Worm (Caenorhabditis elegans) whole organism, young adult: ENCODE data around the gene str-20.
A peak's percentile ranks its signal among the peaks of the same experiment; 100 is the strongest.

Experiments used
- C06A6.2 ChIP-seq: fragments of 200-800 bp; sonication (Bioruptor generic); conservative IDR thresholded peaks from 2 replicates; pipeline ENCODE4 v1.3.6; 2022; ENCODE audit warnings: missing genetic modification characterization, missing compliant biosample characterization
- F33H1.4 ChIP-seq: fragments of 200-800 bp; sonication (Bioruptor generic); IDR thresholded peaks from 2 replicates; pipeline ENCODE4 v1.3.6; 2022; ENCODE audit warnings: missing genetic modification reagents, missing genetic modification characterization, missing compliant biosample characterization
- F49E8.2 ChIP-seq: sonication (generic microtip); optimal IDR thresholded peaks from 3 replicates; lab custom pipeline; 2017; ENCODE audit warnings: missing genetic modification characterization, mild to moderate bottlenecking, missing compliant biosample characterization, antibody characterized with exemption, moderate library complexity; ENCODE audit not compliant: insufficient read depth
- K11D2.4 ChIP-seq: fragments of 200-800 bp; sonication (Bioruptor generic); IDR thresholded peaks from 2 replicates; pipeline ENCODE4 v1.3.6; 2022; ENCODE audit warnings: missing genetic modification reagents, missing genetic modification characterization, missing compliant biosample characterization
- T26A5.8 ChIP-seq: sonication (generic microtip); optimal IDR thresholded peaks from 2 replicates; lab custom pipeline; 2016; ENCODE audit warnings: missing genetic modification characterization, missing compliant biosample characterization
- Y53F4B.3 ChIP-seq: fragments of 200-800 bp; sonication (Bioruptor generic); IDR thresholded peaks from 2 replicates; pipeline ENCODE4 v1.3.6; 2022; ENCODE audit warnings: missing genetic modification reagents, missing genetic modification characterization, missing compliant biosample characterization
- Y53G8AR.9 ChIP-seq: fragments of 200-800 bp; sonication (Bioruptor generic); conservative IDR thresholded peaks from 2 replicates; pipeline ENCODE4 v1.3.6; 2022; ENCODE audit warnings: missing genetic modification reagents, missing genetic modification characterization, missing compliant biosample characterization
- Y67H2A.10 ChIP-seq: fragments of 200-800 bp; sonication (Bioruptor generic); conservative IDR thresholded peaks from 2 replicates; pipeline ENCODE4 v1.3.6; 2022; ENCODE audit warnings: missing genetic modification reagents, missing genetic modification characterization, missing compliant biosample characterization
- Y95B8A.8 ChIP-seq: fragments of 200-800 bp; sonication (Bioruptor generic); IDR thresholded peaks from 2 replicates; pipeline ENCODE4 v1.3.6; 2022; ENCODE audit warnings: missing genetic modification reagents, missing genetic modification characterization, missing compliant biosample characterization
- aptf-3 ChIP-seq: fragments of 200-800 bp; sonication (Bioruptor generic); IDR thresholded peaks from 2 replicates; pipeline ENCODE4 v1.3.6; 2022; ENCODE audit warnings: missing genetic modification characterization, missing compliant biosample characterization
- attf-3 ChIP-seq: fragments of 200-800 bp; sonication (Bioruptor generic); conservative IDR thresholded peaks from 2 replicates; pipeline ENCODE4 v1.3.6; 2022; ENCODE audit warnings: missing genetic modification reagents, missing genetic modification characterization, missing compliant biosample characterization
- attf-5 ChIP-seq: fragments of 200-800 bp; sonication (Bioruptor generic); optimal IDR thresholded peaks from 2 replicates; lab custom pipeline; 2018; ENCODE audit warnings: mild to moderate bottlenecking, missing genetic modification characterization, missing compliant biosample characterization
- attf-6 ChIP-seq: fragments of 200-800 bp; sonication (Bioruptor generic); IDR thresholded peaks from 2 replicates; pipeline ENCODE4 v1.3.6; 2022; ENCODE audit warnings: missing genetic modification reagents, missing genetic modification characterization, missing compliant biosample characterization
- bed-1 ChIP-seq: fragments of 200-800 bp; sonication (Bioruptor generic); IDR thresholded peaks from 2 replicates; pipeline ENCODE4 v1.3.6; 2022; ENCODE audit warnings: missing genetic modification reagents, missing genetic modification characterization, missing compliant biosample characterization
- cebp-1 ChIP-seq, 2 experiments: fragments of 200-800 bp in 1 of 2; sonication (Bioruptor generic) in 1 of 2; sonication (generic microtip) in 1 of 2; IDR thresholded peaks in 1 of 2; optimal IDR thresholded peaks in 1 of 2; 2 replicates each; pipeline versions ENCODE4 v1.3.6 to Lab custom; 2017 to 2022; ENCODE audit warnings: missing compliant biosample characterization in 2 of 2, missing genetic modification characterization in 2 of 2, mild to moderate bottlenecking in 1 of 2, missing genetic modification reagents in 1 of 2, moderate library complexity in 1 of 2
- ceh-58 ChIP-seq: fragments of 200-800 bp; sonication (Bioruptor generic); IDR thresholded peaks from 2 replicates; pipeline ENCODE4 v1.3.6; 2022; ENCODE audit warnings: missing genetic modification characterization, missing compliant biosample characterization
- ceh-79 ChIP-seq: sonication (generic microtip); optimal IDR thresholded peaks from 2 replicates; lab custom pipeline; 2017; ENCODE audit warnings: mild to moderate bottlenecking, missing genetic modification characterization, missing compliant biosample characterization
- dox-1 ChIP-seq: fragments of 200-800 bp; sonication (Bioruptor generic); IDR thresholded peaks from 2 replicates; pipeline ENCODE4 v1.3.6; 2022; ENCODE audit warnings: missing genetic modification reagents, missing genetic modification characterization, missing compliant biosample characterization
- hrde-1 ChIP-seq: sonication (generic microtip); optimal IDR thresholded peaks from 2 replicates; lab custom pipeline; 2016; ENCODE audit warnings: missing genetic modification characterization, mild to moderate bottlenecking, missing compliant biosample characterization, moderate library complexity, missing genotype, missing genetic modification reagents, borderline replicate concordance
- hsf-1 ChIP-seq: fragments of 200-800 bp; sonication (Bioruptor generic); IDR thresholded peaks from 2 replicates; pipeline ENCODE4 v1.3.6; 2022; ENCODE audit warnings: missing genetic modification reagents, missing genetic modification characterization, missing compliant biosample characterization
- let-526 ChIP-seq: fragments of 200-800 bp; sonication (Bioruptor generic); IDR thresholded peaks from 2 replicates; pipeline ENCODE4 v1.3.6; 2022; ENCODE audit warnings: missing genetic modification reagents, missing genetic modification characterization, missing compliant biosample characterization
- lin-26 ChIP-seq: fragments of 200-800 bp; sonication (Bioruptor generic); IDR thresholded peaks from 2 replicates; pipeline ENCODE4 v1.3.6; 2022; ENCODE audit warnings: missing genetic modification reagents, missing genetic modification characterization, missing compliant biosample characterization
- lin-40 ChIP-seq: sonication (generic microtip); optimal IDR thresholded peaks from 2 replicates; lab custom pipeline; 2016; ENCODE audit warnings: missing genetic modification characterization, mild to moderate bottlenecking, missing compliant biosample characterization, missing genotype, missing genetic modification reagents
- madf-10 ChIP-seq: sonication (generic microtip); optimal IDR thresholded peaks from 2 replicates; lab custom pipeline; 2016; ENCODE audit warnings: mild to moderate bottlenecking, missing genetic modification characterization, missing compliant biosample characterization
- mxl-1 ChIP-seq: sonication (generic microtip); optimal IDR thresholded peaks from 2 replicates; lab custom pipeline; 2016; ENCODE audit warnings: missing genetic modification characterization, missing compliant biosample characterization
- nfya-1 ChIP-seq: sonication (generic microtip); optimal IDR thresholded peaks from 2 replicates; lab custom pipeline; 2017; ENCODE audit warnings: antibody characterized with exemption, missing compliant biosample characterization, missing genetic modification characterization, borderline replicate concordance; ENCODE audit not compliant: insufficient read depth
- nhr-120 ChIP-seq: fragments of 200-800 bp; sonication (Bioruptor generic); IDR thresholded peaks from 2 replicates; pipeline ENCODE4 v1.3.6; 2022; ENCODE audit warnings: missing genetic modification characterization, missing compliant biosample characterization
- nhr-27 ChIP-seq: fragments of 200-800 bp; sonication (Bioruptor generic); optimal IDR thresholded peaks from 2 replicates; lab custom pipeline; 2018; ENCODE audit warnings: mild to moderate bottlenecking, missing genetic modification characterization, moderate library complexity, missing compliant biosample characterization
- nhr-90 ChIP-seq: sonication (generic microtip); optimal IDR thresholded peaks from 2 replicates; lab custom pipeline; 2016; ENCODE audit warnings: missing genotype, mild to moderate bottlenecking, missing genetic modification characterization, missing compliant biosample characterization
- pbrm-1 ChIP-seq: fragments of 200-800 bp; sonication (Bioruptor generic); IDR thresholded peaks from 2 replicates; pipeline ENCODE4 v1.3.6; 2022; ENCODE audit warnings: missing genetic modification reagents, missing genetic modification characterization, missing compliant biosample characterization
- pha-4 ChIP-seq: fragments of 150-350 bp; sonication (generic microtip); optimal IDR thresholded peaks from 2 replicates; lab custom pipeline; 2014; ENCODE audit warnings: missing biosample characterization, missing genetic modification reagents, missing genetic modification characterization
- snpc-1.1 ChIP-seq: sonication (generic microtip); optimal IDR thresholded peaks from 2 replicates; lab custom pipeline; 2017; ENCODE audit warnings: missing genetic modification characterization, mild to moderate bottlenecking, missing compliant biosample characterization, antibody characterized with exemption, moderate library complexity, missing genotype, missing genetic modification reagents; ENCODE audit not compliant: insufficient read depth
- snpc-3.4 ChIP-seq: sonication (generic microtip); optimal IDR thresholded peaks from 2 replicates; lab custom pipeline; 2017; ENCODE audit warnings: missing genetic modification characterization, mild to moderate bottlenecking, missing compliant biosample characterization, antibody characterized with exemption, moderate library complexity, missing genotype, missing genetic modification reagents
- snpc-4 ChIP-seq, 5 experiments: fragments of 150-350 bp in 1 of 5; sonication (generic microtip) in 4 of 5; optimal IDR thresholded peaks; 2 replicates each; lab custom pipeline; 2014 to 2018; ENCODE audit warnings: missing genetic modification characterization in 5 of 5, missing biosample characterization in 3 of 5, antibody characterized with exemption in 2 of 5, mild to moderate bottlenecking in 2 of 5, missing compliant biosample characterization in 2 of 5, missing genotype in 2 of 5, moderate library complexity in 2 of 5, missing genetic modification reagents in 1 of 5
- sptf-2 ChIP-seq: fragments of 200-800 bp; sonication (Bioruptor generic); optimal IDR thresholded peaks from 2 replicates; lab custom pipeline; 2018; ENCODE audit warnings: mild to moderate bottlenecking, missing genetic modification characterization, missing compliant biosample characterization
- tbx-9 ChIP-seq: sonication (generic microtip); optimal IDR thresholded peaks from 2 replicates; lab custom pipeline; 2016; ENCODE audit warnings: borderline replicate concordance, missing genetic modification characterization, inconsistent platforms, missing compliant biosample characterization
- unc-130 ChIP-seq: sonication (generic microtip); optimal IDR thresholded peaks from 2 replicates; lab custom pipeline; 2016; ENCODE audit warnings: missing genetic modification reagents, missing genetic modification characterization, missing compliant biosample characterization
- ztf-28 ChIP-seq: fragments of 200-800 bp; sonication (Bioruptor generic); IDR thresholded peaks from 2 replicates; pipeline ENCODE4 v1.3.6; 2022; ENCODE audit warnings: missing genetic modification reagents, missing genetic modification characterization, missing compliant biosample characterization
- ztf-3 ChIP-seq: fragments of 200-800 bp; sonication (Bioruptor generic); optimal IDR thresholded peaks from 2 replicates; lab custom pipeline; 2018; ENCODE audit warnings: mild to moderate bottlenecking, missing genetic modification characterization, missing compliant biosample characterization

Gene str-20

DNA sequence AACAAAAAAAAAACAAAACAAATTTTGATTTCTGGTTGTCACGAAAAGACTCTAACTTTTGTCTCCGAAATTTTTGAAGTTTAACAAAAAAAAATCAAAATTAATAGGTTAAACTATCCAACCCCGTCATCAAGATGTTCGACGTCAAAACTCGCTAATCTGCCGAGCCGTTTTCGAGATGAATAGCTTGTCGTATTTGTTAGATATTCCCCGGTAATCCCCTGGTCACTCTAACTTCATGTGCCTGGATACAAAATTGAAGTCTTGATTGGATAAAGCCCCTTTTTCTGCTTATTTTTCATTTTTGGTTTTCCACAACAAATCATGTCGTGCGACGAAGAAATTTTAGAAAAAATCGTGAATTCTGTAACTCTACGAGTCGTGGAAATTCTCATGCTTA lies 26.2 kb downstream of the str-20 start, which contains the start of gene srab-16:
TSS of gene srab-16 (plus strand) at position 301 of the 400 bp plus-strand sequence.
- TF ChIP-seq let-526 (GFP tag; lab: Robert Waterston, UW) (no peak), bed-1 (GFP tag; lab: Robert Waterston, UW) (no peak), sptf-2 (GFP tag; lab: Kevin White, UChicago) (no peak), T26A5.8 (no peak), nhr-120 (GFP tag; lab: Robert Waterston, UW) (no peak), lin-40 (no peak), K11D2.4 (GFP tag; lab: Robert Waterston, UW) (no peak), dox-1 (GFP tag; lab: Robert Waterston, UW) (no peak), pbrm-1 (GFP tag; lab: Robert Waterston, UW) (no peak), ceh-58 (GFP tag; lab: Robert Waterston, UW) (no peak), F49E8.2 (no peak), ztf-28 (no peak), nfya-1 (tag; lab: Kevin White, UChicago) (no peak), nhr-90 (tag; lab: Kevin White, UChicago) (no peak), snpc-3.4 (tag; lab: Kevin White, UChicago) (no peak), Y67H2A.10 (GFP tag; lab: Robert Waterston, UW) (no peak), C06A6.2 (no peak), aptf-3 (GFP tag; lab: Robert Waterston, UW) (no peak), unc-130 (GFP tag; lab: Kevin White, UChicago) (no peak), madf-10 (tag; lab: Kevin White, UChicago) (no peak)

DNA sequence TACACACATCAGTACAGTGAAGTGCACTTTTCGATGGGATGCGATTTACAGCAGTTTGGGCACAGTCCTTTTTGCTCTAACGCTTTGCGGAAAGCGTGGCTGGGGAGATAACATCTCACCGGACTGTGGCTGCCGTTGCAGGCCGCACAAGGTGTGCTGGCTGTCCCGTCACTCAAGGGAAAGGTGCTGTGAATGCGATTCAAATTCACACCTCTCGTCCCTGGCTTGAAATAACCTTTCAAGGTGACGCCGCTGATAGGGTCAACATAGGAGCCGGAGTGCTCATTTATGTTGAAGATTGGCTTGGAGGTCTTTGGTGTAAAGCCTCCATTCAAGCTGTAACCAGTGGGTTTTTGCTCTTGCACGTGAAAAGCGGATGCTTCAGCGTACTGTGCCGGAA lies 37.8 kb downstream of the str-20 start:
- TF ChIP-seq Y53F4B.3 (GFP tag; lab: Robert Waterston, UW) (no peak), ceh-58 (GFP tag; lab: Robert Waterston, UW) (0 out of 2 replicates have a peak, but pooled peaks have one; percentile 59)

DNA sequence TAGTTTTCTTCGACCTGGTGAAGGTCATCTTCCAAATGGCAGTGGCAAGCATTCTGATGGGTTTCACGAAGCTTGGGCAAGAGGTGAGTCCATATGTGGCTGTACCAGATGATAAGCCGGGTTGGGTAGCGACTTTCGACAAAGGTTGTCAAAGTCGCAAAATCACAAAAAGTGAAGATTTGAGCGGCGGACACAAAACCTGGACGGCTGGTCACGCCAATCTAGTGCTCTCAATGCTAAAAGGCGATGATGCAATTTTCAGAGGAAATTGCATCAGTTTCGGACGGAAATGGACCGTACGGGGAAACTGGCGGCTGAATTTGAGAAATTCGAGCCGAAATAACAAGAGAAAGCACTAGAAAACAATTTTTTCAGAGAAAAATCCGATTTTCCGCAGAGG lies 41.0 kb downstream of the str-20 start:
- TF ChIP-seq snpc-4 (GFP tag; optimal IDR thresholded peaks at IDR 0.05; lab: Kevin White, UChicago) (no peak), snpc-4 (tag; optimal IDR thresholded peaks at IDR 0.05; lab: Kevin White, UChicago) (peak in 3 of 4 experiments; percentile 37 to 82 (median 78)), lin-26 (GFP tag; lab: Robert Waterston, UW) (no peak), F33H1.4 (GFP tag; lab: Robert Waterston, UW) (no peak), ceh-79 (tag; lab: Kevin White, UChicago) (no peak), snpc-1.1 (tag; lab: Kevin White, UChicago) (peak; percentile 3)
- TF ChIP-seq, all 124 proteins: peak for 2

DNA sequence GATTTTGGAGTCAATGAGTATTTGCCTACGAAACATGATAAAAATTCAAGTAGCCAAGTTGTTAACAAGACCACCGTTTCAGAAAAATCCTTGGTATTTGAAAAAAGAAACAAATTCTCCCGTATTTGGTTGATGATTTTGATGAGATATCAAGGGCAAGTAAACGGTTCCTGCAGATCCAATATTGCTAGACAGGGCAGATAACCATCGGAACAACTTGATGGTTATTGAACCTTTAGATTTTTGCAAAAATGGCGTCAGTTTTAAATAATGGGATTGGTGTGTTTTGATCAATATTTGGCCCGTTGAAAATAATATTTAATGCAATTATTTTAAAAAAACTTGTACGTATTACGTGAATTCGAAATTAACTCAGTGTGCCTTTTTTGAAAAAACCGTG lies 44.0 kb downstream of the str-20 start:
- TF ChIP-seq tbx-9 (tag; lab: Kevin White, UChicago) (no peak), hrde-1 (tag; lab: Kevin White, UChicago) (no peak), nhr-27 (tag; lab: Kevin White, UChicago) (no peak), K11D2.4 (GFP tag; lab: Robert Waterston, UW) (no peak), hsf-1 (GFP tag; lab: Robert Waterston, UW) (no peak), attf-6 (GFP tag; lab: Robert Waterston, UW) (no peak), attf-3 (GFP tag; lab: Robert Waterston, UW) (no peak), snpc-3.4 (tag; lab: Kevin White, UChicago) (no peak), mxl-1 (tag; lab: Kevin White, UChicago) (no peak), attf-5 (GFP tag; lab: Kevin White, UChicago) (no peak), cebp-1 (GFP tag; IDR thresholded peaks at IDR 0.05; lab: Robert Waterston, UW) (no peak), cebp-1 (tag; optimal IDR thresholded peaks at IDR 0.05; lab: Kevin White, UChicago) (no peak), T26A5.8 (no peak), Y95B8A.8 (GFP tag; lab: Robert Waterston, UW) (no peak), ztf-3 (GFP tag; lab: Kevin White, UChicago) (no peak), aptf-3 (GFP tag; lab: Robert Waterston, UW) (no peak), pha-4 (tag; lab: Kevin White, UChicago) (no peak), Y53F4B.3 (GFP tag; lab: Robert Waterston, UW) (no peak), nhr-90 (tag; lab: Kevin White, UChicago) (no peak), Y53G8AR.9 (GFP tag; lab: Robert Waterston, UW) (no peak)
